Worm (Caenorhabditis elegans) whole organism, early embryonic: ENCODE data around the gene K08D8.6.

ENCODE experiments used
- B0310.2 ChIP-seq: sonication (generic microtip); optimal IDR thresholded peaks from 2 replicates; lab custom pipeline; 2016; ENCODE audit warnings: mild to moderate bottlenecking, missing genetic modification characterization, missing compliant biosample characterization
- F13C5.2 ChIP-seq: sonication (generic microtip); optimal IDR thresholded peaks from 2 replicates; lab custom pipeline; 2017; ENCODE audit warnings: mild to moderate bottlenecking, missing genetic modification characterization, inconsistent platforms, missing compliant biosample characterization
- ama-1 ChIP-seq: fragments of 150-350 bp; optimal IDR thresholded peaks from 2 replicates; lab custom pipeline; 2014
- ceh-36 ChIP-seq: sonication (generic microtip); optimal IDR thresholded peaks from 2 replicates; lab custom pipeline; 2016; ENCODE audit warnings: missing genetic modification characterization, inconsistent platforms, missing compliant biosample characterization
- ets-7 ChIP-seq: sonication (generic microtip); optimal IDR thresholded peaks from 2 replicates; lab custom pipeline; 2016; ENCODE audit warnings: missing genotype, missing genetic modification characterization, missing compliant biosample characterization
- flt-1 ChIP-seq: fragments of 200-800 bp; sonication (Bioruptor generic); IDR thresholded peaks from 2 replicates; pipeline ENCODE4 v1.3.6; 2022; ENCODE audit warnings: missing genetic modification characterization, missing compliant biosample characterization
- hmbx-1 ChIP-seq: sonication (generic microtip); optimal IDR thresholded peaks from 2 replicates; lab custom pipeline; 2016; ENCODE audit warnings: mild to moderate bottlenecking, missing genetic modification characterization, missing compliant biosample characterization
- hmg-4 ChIP-seq: fragments of 200-800 bp; sonication (Bioruptor generic); optimal IDR thresholded peaks from 2 replicates; lab custom pipeline; 2018; ENCODE audit warnings: mild to moderate bottlenecking, missing genetic modification characterization, missing compliant biosample characterization
- hnd-1 ChIP-seq: sonication (generic microtip); optimal IDR thresholded peaks from 2 replicates; lab custom pipeline; 2016; ENCODE audit warnings: missing genetic modification characterization, missing compliant biosample characterization
- pes-1 ChIP-seq: fragments of 200-800 bp; sonication (Bioruptor generic); IDR thresholded peaks from 2 replicates; pipeline ENCODE4 v1.3.6; 2022; ENCODE audit warnings: missing genetic modification reagents, missing genetic modification characterization, missing compliant biosample characterization
- scrt-1 ChIP-seq: fragments of 200-800 bp; sonication (Bioruptor generic); IDR thresholded peaks from 2 replicates; pipeline ENCODE4 v1.3.6; 2022; ENCODE audit warnings: missing genetic modification characterization, missing compliant biosample characterization
- tbx-11 ChIP-seq: fragments of 200-800 bp; sonication (Bioruptor generic); IDR thresholded peaks from 2 replicates; pipeline ENCODE4 v1.3.6; 2022; ENCODE audit warnings: missing genetic modification characterization, missing compliant biosample characterization
- tbx-37 ChIP-seq: fragments of 200-800 bp; sonication (Bioruptor generic); conservative IDR thresholded peaks from 2 replicates; pipeline ENCODE4 v1.3.6; 2022; ENCODE audit warnings: missing genetic modification reagents, missing genetic modification characterization, missing compliant biosample characterization

- TF ChIP-seq hmg-4 (GFP tag; lab: Kevin White, UChicago) (no peak), ama-1 (lab: Kevin White, UChicago) (no peak), B0310.2 (tag; lab: Kevin White, UChicago) (no peak), F13C5.2 (tag; lab: Kevin White, UChicago) (no peak), ceh-36 (tag; lab: Kevin White, UChicago) (no peak), tbx-37 (no peak), pes-1 (GFP tag; lab: Robert Waterston, UW) (no peak), scrt-1 (GFP tag; lab: Robert Waterston, UW) (no peak), hnd-1 (no peak), flt-1 (GFP tag; lab: Robert Waterston, UW) (no peak), hmbx-1 (tag; lab: Kevin White, UChicago) (no peak), ets-7 (no peak), tbx-11 (GFP tag; lab: Robert Waterston, UW) (no peak)
Observed at ce11 chrIV:12906529-12906928, 16.2 kb upstream of the K08D8.6 start, which contains the start of gene K08D8.3.
